Fruit fly (Drosophila melanogaster) whole organism, prepupa: ENCODE data around the gene CG9393.
A peak's percentile ranks its signal among the peaks of the same experiment; 100 is the strongest.

ENCODE experiments used
- Blimp-1 ChIP-seq: fragments of 200-800 bp; sonication (Bioruptor generic); optimal IDR thresholded peaks from 3 replicates; lab custom pipeline; 2017; ENCODE audit warnings: missing biosample characterization, missing genetic modification characterization, mild to moderate bottlenecking, moderate library complexity, missing genetic modification reagents
- CG10669 ChIP-seq: fragments of 200-800 bp; sonication (Bioruptor generic); optimal IDR thresholded peaks from 3 replicates; lab custom pipeline; 2018; ENCODE audit warnings: missing biosample characterization, mild to moderate bottlenecking, missing genetic modification characterization, moderate library complexity
- CG11902 ChIP-seq: fragments of 200-800 bp; sonication (Bioruptor generic); optimal IDR thresholded peaks from 3 replicates; lab custom pipeline; 2016; ENCODE audit warnings: missing biosample characterization, missing genetic modification characterization
- CG1621 ChIP-seq: fragments of 200-800 bp; sonication (Bioruptor generic); optimal IDR thresholded peaks from 3 replicates; lab custom pipeline; 2018; ENCODE audit warnings: missing biosample characterization, mild to moderate bottlenecking, missing genetic modification characterization
- CG16779 ChIP-seq: fragments of 200-800 bp; sonication (Bioruptor generic); optimal IDR thresholded peaks from 3 replicates; lab custom pipeline; 2017; ENCODE audit warnings: missing biosample characterization, mild to moderate bottlenecking, missing genetic modification characterization
- CG31627 ChIP-seq: fragments of 200-800 bp; sonication (Bioruptor generic); optimal IDR thresholded peaks from 3 replicates; lab custom pipeline; 2016; ENCODE audit warnings: missing biosample characterization, missing genetic modification characterization
- CG4318 ChIP-seq: fragments of 200-800 bp; sonication (Bioruptor generic); optimal IDR thresholded peaks from 3 replicates; lab custom pipeline; 2017; ENCODE audit warnings: missing biosample characterization, mild to moderate bottlenecking, missing genetic modification characterization
- CG8632 ChIP-seq: fragments of 200-800 bp; sonication (Bioruptor generic); optimal IDR thresholded peaks from 3 replicates; lab custom pipeline; 2016; ENCODE audit warnings: missing biosample characterization, missing genetic modification characterization
- Ets21C ChIP-seq: fragments of 200-800 bp; sonication (Bioruptor generic); optimal IDR thresholded peaks from 3 replicates; lab custom pipeline; 2016; ENCODE audit warnings: missing biosample characterization, missing genetic modification characterization
- Hr39 ChIP-seq: fragments of 200-800 bp; sonication (Bioruptor generic); optimal IDR thresholded peaks from 2 replicates; lab custom pipeline; 2016; ENCODE audit warnings: missing biosample characterization, missing genetic modification characterization
- Sox102F ChIP-seq: fragments of 200-800 bp; sonication (Bioruptor generic); optimal IDR thresholded peaks from 2 replicates; lab custom pipeline; 2016; ENCODE audit warnings: missing biosample characterization, mild to moderate bottlenecking, missing genetic modification characterization
- pdm3 ChIP-seq: fragments of 200-800 bp; sonication (Bioruptor generic); optimal IDR thresholded peaks from 3 replicates; lab custom pipeline; 2016; ENCODE audit warnings: missing biosample characterization, missing genetic modification characterization
- svp ChIP-seq: fragments of 200-800 bp; sonication (Bioruptor generic); peaks from one replicate; lab custom pipeline; 2016; ENCODE audit warnings: missing biosample characterization, missing genetic modification characterization

DNA sequence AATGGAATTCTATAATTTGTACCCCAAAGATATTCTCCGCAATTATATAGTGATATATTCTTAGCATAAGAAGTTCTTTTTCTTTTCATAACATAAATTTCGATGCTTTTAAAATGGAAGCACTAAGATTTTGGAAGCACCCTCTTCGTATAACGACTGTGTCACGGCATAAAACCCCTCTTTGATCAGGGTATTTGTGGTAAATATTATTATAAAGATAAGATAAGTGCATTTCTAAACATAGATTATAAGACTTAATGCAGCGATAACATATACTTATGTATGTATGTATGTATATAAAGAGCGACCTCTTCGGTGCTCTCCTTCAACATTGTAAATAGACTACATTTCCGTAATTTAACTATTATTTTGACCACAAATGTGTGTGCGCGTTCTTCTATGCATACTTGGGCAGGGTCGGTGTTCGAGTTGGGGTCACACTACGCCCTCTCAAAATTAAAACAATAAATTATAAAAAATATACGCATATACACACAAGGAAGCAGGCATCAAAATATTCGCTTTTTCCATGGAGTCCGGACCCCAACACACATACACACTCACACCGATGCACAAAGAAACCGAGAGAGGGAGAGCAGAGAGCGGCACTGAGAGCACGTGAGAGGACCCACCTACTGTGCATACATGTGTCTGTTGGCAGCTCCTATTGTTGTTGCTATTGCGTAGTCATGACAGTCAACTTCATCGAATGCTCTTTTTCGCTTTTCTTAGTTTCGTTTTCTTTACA lies 13.0 kb downstream of the CG9393 start:
- TF ChIP-seq CG31627 (no peak), CG11902 (GFP tag; lab: Kevin White, UChicago) (no peak), Blimp-1 (GFP tag; lab: Kevin White, UChicago) (no peak), CG16779 (tag; lab: Kevin White, UChicago) (peak; percentile 42), Sox102F (GFP tag; lab: Kevin White, UChicago) (peak; percentile 46), Hr39 (GFP tag; lab: Kevin White, UChicago) (no peak), pdm3 (GFP tag; lab: Kevin White, UChicago) (no peak), CG4318 (GFP tag; lab: Kevin White, UChicago) (no peak), CG1621 (tag; lab: Kevin White, UChicago) (no peak), svp (peak; percentile 78), Ets21C (GFP tag; lab: Kevin White, UChicago) (no peak), CG8632 (GFP tag; lab: Kevin White, UChicago) (peak; percentile 10), CG10669 (GFP tag; lab: Kevin White, UChicago) (no peak)
